Fruit fly (Drosophila melanogaster): ENCODE results near the gene Lcp65Ag2.
"Not testable (repeated sequence)": the region's sequence is repeated elsewhere in the genome, so short reads cannot be mapped to it uniquely, and the experiment has no call there.

Gene Lcp65Ag2

dm6 chr3L:6158530-6158929, 25.1 kb upstream of the Lcp65Ag2 start, which contains the start of gene Cpr65Ay:
Gene Cpr65Ay, minus strand, starts transcription at chr3L:6158630.
- TF ChIP-seq kay (GFP tag; ENCODE audit: borderline replicate concordance) (no peak), ovo (GFP tag; optimal IDR thresholded peaks at IDR 0.05) (no peak), cic (GFP tag; optimal IDR thresholded peaks at IDR 0.05) (no peak), toe (GFP tag; optimal IDR thresholded peaks at IDR 0.05) (no peak), CG7045 (GFP tag; optimal IDR thresholded peaks at IDR 0.05) (no peak)

DNA sequence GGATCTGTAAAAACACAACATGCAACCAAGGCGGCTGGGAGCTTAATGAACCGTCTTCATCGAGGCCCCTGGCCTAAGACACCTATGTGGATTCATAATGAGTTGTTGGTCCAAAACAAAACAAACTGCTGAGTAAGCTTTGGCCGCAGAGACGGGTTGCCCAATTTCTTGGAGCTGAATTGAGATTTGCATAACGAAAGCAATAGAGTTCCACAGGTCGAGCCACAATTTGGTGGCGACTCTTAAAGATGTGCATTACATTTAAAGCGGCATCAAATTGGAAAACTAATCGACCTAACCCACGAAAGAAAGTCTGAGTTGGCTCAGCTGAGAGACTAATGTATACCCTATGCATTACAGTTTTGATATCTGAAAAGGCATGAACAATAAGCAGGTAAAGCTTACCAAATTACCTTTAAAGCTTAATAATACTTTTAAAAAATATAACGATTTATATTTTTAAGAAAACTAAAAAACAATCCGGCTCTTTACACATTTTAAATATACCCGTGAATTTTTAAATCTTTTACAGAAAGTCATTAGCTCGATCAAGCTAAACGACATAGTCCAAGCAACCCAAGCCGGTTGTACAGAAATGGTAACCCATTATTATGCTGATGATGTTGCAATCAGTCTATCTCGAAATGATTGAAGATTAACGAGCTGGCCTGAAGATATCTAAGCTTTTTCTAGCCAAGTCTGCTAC, 24.1 kb upstream of the Lcp65Ag2 start, which contains the start of gene CG13297:
CG13297 (minus strand) TSS at position 51 of the 706 bp plus-strand sequence.
- no peak for TF ChIP-seq ovo (GFP tag; optimal IDR thresholded peaks at IDR 0.05)
- TF ChIP-seq kay (GFP tag; ENCODE audit: borderline replicate concordance): no peak

DNA sequence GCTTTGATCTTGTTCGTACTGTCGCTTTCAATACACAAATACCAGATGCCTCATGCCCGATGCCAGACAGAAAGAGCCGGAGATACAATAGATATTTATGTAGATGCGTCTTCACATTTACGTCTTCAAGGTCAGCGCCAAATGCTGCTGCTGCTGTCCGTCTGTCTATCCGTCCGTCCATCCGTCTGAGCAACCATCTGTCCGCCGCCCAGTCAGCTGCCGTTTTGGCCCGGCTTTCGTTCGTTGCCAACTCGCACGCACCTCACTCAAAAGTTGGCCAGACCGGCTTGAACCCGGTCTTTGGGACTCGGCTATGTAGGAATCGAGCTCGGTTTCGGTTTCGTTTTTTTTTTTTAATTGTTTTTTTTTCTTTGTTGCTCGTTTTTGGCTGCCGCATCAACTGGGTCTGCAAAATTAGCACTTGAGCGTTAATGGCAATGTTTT, 21.6 kb upstream of the Lcp65Ag2 start:
- TF ChIP-seq pad (GFP tag; optimal IDR thresholded peaks at IDR 0.05) (no peak), ovo (GFP tag; optimal IDR thresholded peaks at IDR 0.05) (no peak), CG7101 (tag; optimal IDR thresholded peaks at IDR 0.05) (no peak), CG11617 (GFP tag; optimal IDR thresholded peaks at IDR 0.05) (no peak), toe (GFP tag; optimal IDR thresholded peaks at IDR 0.05) (no peak), CG14711 (tag; optimal IDR thresholded peaks at IDR 0.05) (no peak), Clk (GFP tag; optimal IDR thresholded peaks at IDR 0.05) (no peak), Crg-1 (GFP tag; optimal IDR thresholded peaks at IDR 0.05) (no peak), bab1 (GFP tag; optimal IDR thresholded peaks at IDR 0.05) (no peak), CG5204 (GFP tag; optimal IDR thresholded peaks at IDR 0.05) (no peak)

- TF ChIP-seq Crg-1 (GFP tag; optimal IDR thresholded peaks at IDR 0.05) (no peak), ovo (GFP tag; optimal IDR thresholded peaks at IDR 0.05) (no peak), CG33017 (tag; optimal IDR thresholded peaks at IDR 0.05) (no peak), pad (GFP tag; optimal IDR thresholded peaks at IDR 0.05) (no peak)
These were observed 19.1 kb upstream of the Lcp65Ag2 start, which contains the start of gene Acp65Aa for dm6 chr3L:6152531-6152930. Gene Acp65Aa, minus strand, starts transcription at chr3L:6152745.

DNA sequence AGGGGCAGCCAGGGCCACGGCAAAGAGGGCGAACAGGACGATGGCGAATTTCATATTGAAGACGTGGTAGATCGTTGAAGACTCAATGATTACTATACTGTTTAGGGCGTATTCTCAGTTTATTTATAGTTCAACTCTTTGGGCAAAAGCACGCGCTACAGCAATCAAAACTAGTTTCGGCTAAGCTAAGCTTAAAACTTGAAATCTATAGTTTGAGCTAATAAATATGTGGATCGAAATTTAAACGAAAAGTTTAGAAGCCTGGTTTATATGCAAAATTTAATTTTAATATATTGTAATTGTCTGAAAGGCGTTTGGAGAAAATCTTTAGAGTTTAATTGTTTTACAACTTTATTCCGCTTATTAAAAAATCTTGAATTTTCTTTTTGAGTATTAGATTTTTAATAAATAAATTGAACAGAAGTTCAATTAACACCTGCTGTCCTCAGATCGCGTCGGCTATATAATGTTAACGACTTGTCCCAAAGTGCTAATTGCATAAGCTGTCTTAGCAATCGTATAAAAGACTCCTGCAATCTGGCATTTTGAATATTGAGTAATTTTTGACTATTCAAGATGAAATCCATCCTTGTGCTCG, 17.5 kb upstream of the Lcp65Ag2 start, which contains the start of the genes Cpr65Ax2 and Lcp65Aa:
Cpr65Ax2 (minus strand) TSS at position 101 of the 598 bp plus-strand sequence.
Lcp65Aa (plus strand) TSS at position 548 of the 598 bp plus-strand sequence.
- TF ChIP-seq cnc (optimal IDR thresholded peaks at IDR 0.05); CG7101 (tag; optimal IDR thresholded peaks at IDR 0.05); Mnt (GFP tag; optimal IDR thresholded peaks at IDR 0.05): not testable (repeated sequence)

dm6 chr3L:6149248-6149647, 15.9 kb upstream of the Lcp65Ag2 start, which contains the start of gene Lcp65Ab1:
Gene Lcp65Ab1, plus strand, starts transcription at chr3L:6149548.
- not testable (repeated sequence) for TF ChIP-seq Mnt (GFP tag; optimal IDR thresholded peaks at IDR 0.05); cnc (optimal IDR thresholded peaks at IDR 0.05); CG14711 (tag; optimal IDR thresholded peaks at IDR 0.05)

dm6 chr3L:6147887-6148286, 14.5 kb upstream of the Lcp65Ag2 start, which contains the start of gene Cpr65Ax1:
Gene Cpr65Ax1, minus strand, starts transcription at chr3L:6147987.
- not testable (repeated sequence) for TF ChIP-seq CG7101 (tag; optimal IDR thresholded peaks at IDR 0.05); CG7045 (GFP tag; optimal IDR thresholded peaks at IDR 0.05); tj (GFP tag; optimal IDR thresholded peaks at IDR 0.05)

DNA sequence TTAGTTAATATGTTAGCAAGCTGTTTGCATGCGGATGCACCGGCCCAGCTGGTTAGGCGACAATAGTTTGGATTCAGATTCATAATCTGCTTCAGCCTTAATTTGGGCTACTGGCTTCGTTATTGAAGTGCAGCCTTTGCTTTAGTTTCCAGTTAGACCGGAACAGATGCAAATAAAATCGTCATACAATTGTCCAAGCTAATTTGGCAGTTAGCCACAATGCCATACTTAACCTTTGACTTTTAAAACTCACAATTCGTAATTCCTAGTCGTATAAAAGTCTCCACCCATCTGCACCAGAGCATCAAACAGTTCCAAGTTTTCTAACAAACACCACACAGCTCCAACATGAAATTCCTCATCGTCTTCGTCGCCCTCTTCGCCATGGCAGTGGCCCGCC, 13.0 kb upstream of the Lcp65Ag2 start, which contains the start of gene Lcp65Ab2:
Lcp65Ab2 (plus strand) TSS at position 301 of the 400 bp plus-strand sequence.
- not testable (repeated sequence) for TF ChIP-seq tj, CG11617, CG5204 (GFP tag; optimal IDR thresholded peaks at IDR 0.05)

DNA sequence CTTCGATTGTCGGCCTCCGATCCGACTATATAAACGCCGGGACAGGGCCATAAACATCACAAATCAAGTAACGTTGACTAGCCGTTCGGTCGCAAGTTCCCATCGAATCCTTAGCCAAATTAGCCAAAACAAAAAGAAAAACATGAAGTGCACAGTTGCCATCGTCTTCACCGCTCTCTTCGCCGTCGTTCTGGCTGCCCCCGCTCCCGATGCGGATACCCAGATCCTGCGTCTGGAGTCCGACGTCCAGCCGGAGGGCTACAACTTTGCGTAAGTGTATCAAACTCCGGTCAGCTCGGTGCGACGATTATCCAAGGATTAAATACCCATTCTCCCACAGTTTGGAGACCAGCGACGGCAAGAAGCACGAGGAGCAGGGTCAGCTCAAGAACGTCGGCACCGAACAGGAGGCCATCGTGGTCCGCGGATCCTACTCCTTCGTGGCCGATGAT, 11.4 kb upstream of the Lcp65Ag2 start, which contains the start of gene Lcp65Ac:
Lcp65Ac (plus strand) TSS at position 51 of the 452 bp plus-strand sequence.
- TF ChIP-seq CG7045 (GFP tag; optimal IDR thresholded peaks at IDR 0.05) (no peak), CG14711 (tag; optimal IDR thresholded peaks at IDR 0.05) (no peak), CG5204 (GFP tag; optimal IDR thresholded peaks at IDR 0.05) (no peak), Crg-1 (GFP tag; optimal IDR thresholded peaks at IDR 0.05) (no peak), kay (GFP tag; ENCODE audit: borderline replicate concordance) (no peak), CG12768 (GFP tag; optimal IDR thresholded peaks at IDR 0.05) (no peak), Hr96 (GFP tag; optimal IDR thresholded peaks at IDR 0.05) (no peak), CG1620 (GFP tag; optimal IDR thresholded peaks at IDR 0.05) (no peak), Mnt (GFP tag; optimal IDR thresholded peaks at IDR 0.05) (no peak), CG11617 (GFP tag; optimal IDR thresholded peaks at IDR 0.05) (no peak), bab1 (GFP tag; optimal IDR thresholded peaks at IDR 0.05) (no peak)

Data from whole organism, adult.